Worm (Caenorhabditis elegans): Measurements from ENCODE around the gene ifa-4.

DNA sequence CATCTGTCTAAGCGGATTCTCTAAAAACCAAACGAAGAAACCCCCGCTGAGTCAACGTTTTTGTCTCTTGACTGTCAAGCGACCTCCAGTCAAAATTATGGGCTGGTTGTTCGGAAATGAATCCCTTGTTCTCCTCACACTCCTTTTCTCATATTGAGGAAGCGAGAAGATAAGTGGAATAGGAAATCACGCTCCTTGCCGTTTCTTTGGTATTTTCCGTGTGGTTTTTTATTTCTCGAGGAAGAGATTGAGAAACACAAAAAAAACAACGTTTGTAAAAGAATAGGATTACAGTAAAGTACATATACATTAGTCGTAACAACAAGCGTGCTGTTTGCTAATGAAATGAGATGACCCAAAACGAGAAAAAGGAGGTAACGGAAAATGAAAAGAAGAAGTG, 38.9 kb downstream of the ifa-4 start, which contains the start of gene tsp-14:
- TF ChIP-seq crh-2 (tag; optimal IDR thresholded peaks at IDR 0.05) (no peak), nhr-12 (tag; optimal IDR thresholded peaks at IDR 0.05) (no peak)
